Worm (Caenorhabditis elegans): ENCODE data around the gene C16H3.3.

C16H3.3 gene

ce11 chrX:17562195-17562594 lies 47.7 kb downstream of the C16H3.3 start:
- TF ChIP-seq W03F9.2 (tag; optimal IDR thresholded peaks at IDR 0.05) (no peak), him-1 (tag; optimal IDR thresholded peaks at IDR 0.05) (no peak), dao-5 (tag; optimal IDR thresholded peaks at IDR 0.05) (no peak)

ce11 chrX:17553772-17554171 lies 56.1 kb downstream of the C16H3.3 start:
- TF ChIP-seq W03F9.2 (tag; optimal IDR thresholded peaks at IDR 0.05) (no peak), dao-5 (tag; optimal IDR thresholded peaks at IDR 0.05) (no peak), him-1 (tag; optimal IDR thresholded peaks at IDR 0.05) (no peak)
